Fruit fly (Drosophila melanogaster) Kc167 (cell line): Measurements from ENCODE around the gene Srx.

Experiments used
- Myc ChIP-seq: fragments of >200 bp; optimal IDR thresholded peaks from 2 replicates; lab custom pipeline; 2017; ENCODE audit warnings: missing external identifiers
- Sin3A ChIP-seq: fragments of >200 bp; optimal IDR thresholded peaks from 2 replicates; lab custom pipeline; 2018; ENCODE audit warnings: missing external identifiers
- h ChIP-seq: fragments of >200 bp; optimal IDR thresholded peaks from 3 replicates; lab custom pipeline; 2018; ENCODE audit warnings: missing external identifiers
- insv ChIP-seq: fragments of >200 bp; optimal IDR thresholded peaks from 3 replicates; lab custom pipeline; 2018; ENCODE audit warnings: missing external identifiers
- psq ChIP-seq: fragments of >200 bp; optimal IDR thresholded peaks from 2 replicates; lab custom pipeline; 2017; ENCODE audit warnings: missing external identifiers
- ttk ChIP-seq: sonication (Bioruptor generic); optimal IDR thresholded peaks from 2 replicates; lab custom pipeline; 2017; ENCODE audit warnings: missing external identifiers

The Srx gene

DNA sequence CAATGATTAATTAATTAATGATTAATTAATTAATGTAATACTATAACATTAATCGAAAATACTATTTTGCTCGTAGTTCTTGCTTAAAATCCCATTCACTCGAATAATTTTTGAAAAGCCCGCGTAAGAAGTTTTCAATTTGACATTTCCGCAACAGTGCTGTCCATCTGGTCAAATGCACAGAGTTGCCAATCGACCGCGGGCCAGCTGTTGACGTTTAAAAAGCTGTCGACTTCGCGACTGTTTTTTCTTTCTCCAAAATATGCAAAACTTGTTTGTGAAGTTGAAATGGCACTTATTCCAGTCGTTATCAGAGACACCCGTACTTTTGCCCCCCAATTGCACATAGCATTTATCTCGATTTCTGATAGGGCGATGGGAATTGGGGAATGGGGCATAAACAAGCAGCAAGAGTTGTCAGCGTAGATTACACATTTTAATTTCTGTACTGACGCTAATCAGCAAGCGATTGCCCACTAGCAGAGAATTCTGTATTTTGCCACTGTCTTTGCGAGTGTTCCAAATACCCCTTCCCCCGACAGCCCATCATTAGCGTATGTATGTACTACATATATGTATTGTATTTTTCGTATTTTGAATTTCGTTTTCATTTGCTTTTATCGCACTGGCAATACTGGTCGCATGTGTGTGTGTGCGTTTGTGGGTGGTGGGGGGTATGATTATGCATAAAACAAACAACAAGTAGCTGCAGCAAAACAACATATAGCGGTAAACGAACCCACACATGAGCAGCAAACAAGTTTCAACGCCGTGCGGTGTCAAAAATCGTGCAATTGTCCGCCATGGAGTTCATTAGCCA lies at the start of gene Srx:
Gene Srx, plus strand, starts transcription at position 517 of the 820 bp plus-strand sequence.
- TF ChIP-seq psq (lab: Kevin White, UChicago) (no peak), ttk (lab: Kevin White, UChicago) (no peak), insv (lab: Kevin White, UChicago) (no peak), Myc (lab: Kevin White, UChicago) (no peak), Sin3A (lab: Kevin White, UChicago) (no peak), h (no peak)

DNA sequence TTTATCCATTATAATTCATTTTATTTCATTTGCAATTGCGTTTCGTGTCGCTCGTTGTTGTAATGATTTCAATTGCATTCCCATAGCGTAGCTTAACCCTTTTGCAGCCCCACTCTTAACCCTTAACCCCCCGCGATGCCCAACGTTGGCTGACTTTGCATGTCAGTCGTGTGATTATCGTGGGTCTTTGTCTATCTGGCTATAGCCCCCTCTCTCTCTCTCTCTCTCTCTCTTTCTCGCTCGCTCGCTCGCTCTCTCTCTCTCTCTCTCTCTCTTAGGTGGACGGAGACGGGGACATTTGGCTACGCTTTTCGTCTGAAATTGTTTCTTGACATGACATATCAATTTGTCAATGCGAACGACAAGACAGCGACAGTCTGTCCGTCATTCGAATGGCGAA lies 44.6 kb upstream of the Srx start:
- TF ChIP-seq psq (lab: Kevin White, UChicago) (no peak), Sin3A (lab: Kevin White, UChicago) (no peak), Myc (lab: Kevin White, UChicago) (no peak), insv (lab: Kevin White, UChicago) (no peak), ttk (lab: Kevin White, UChicago) (no peak), h (no peak)

DNA sequence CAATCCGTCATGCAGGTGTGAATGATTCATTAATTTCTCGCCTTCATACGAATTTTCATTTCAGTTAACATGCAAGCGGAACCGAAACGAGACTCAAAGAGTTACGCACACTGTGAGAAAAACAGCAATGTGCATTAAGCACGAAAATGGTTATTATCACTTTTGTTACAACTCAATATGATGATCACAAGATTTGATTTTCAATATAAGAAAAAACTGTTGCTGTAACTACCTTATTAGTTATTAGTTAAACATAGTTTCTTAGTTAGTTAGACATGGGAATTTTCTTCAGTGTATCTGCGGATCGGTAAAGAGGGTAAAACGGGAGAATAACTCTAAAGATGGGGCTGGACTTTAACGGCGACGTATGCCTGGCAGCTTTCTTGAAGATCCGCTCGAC lies 42.0 kb upstream of the Srx start:
- TF ChIP-seq Myc (lab: Kevin White, UChicago) = no peak
- TF ChIP-seq Sin3A (lab: Kevin White, UChicago) = no peak
- TF ChIP-seq psq (lab: Kevin White, UChicago) = no peak
- TF ChIP-seq h = no peak
- no peak for TF ChIP-seq ttk (lab: Kevin White, UChicago)
- TF ChIP-seq insv (lab: Kevin White, UChicago) = no peak

DNA sequence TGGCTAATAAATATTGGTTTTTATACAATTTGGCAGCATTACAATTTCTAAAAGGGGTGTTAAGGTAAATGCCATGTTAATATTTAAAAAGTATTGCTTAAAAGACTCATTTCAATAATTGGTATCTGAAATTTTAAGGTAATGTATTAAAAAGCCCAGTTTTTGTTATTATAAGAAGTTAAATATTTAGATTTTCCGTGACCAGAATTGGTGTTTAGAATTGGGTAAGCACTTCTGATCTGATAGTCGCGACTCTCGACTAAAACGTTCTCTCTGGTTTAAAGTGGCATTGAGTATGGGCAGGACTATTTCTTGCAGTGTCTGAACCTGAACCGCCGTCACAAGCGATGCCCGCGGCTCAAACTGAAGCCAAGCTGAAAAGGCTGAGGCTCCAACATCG lies 40.3 kb upstream of the Srx start:
- TF ChIP-seq psq (lab: Kevin White, UChicago) = no peak
- no peak for TF ChIP-seq h
- no peak for TF ChIP-seq Myc (lab: Kevin White, UChicago)
- TF ChIP-seq Sin3A (lab: Kevin White, UChicago) = no peak
- no peak for TF ChIP-seq ttk (lab: Kevin White, UChicago)
- TF ChIP-seq insv (lab: Kevin White, UChicago) = no peak

DNA sequence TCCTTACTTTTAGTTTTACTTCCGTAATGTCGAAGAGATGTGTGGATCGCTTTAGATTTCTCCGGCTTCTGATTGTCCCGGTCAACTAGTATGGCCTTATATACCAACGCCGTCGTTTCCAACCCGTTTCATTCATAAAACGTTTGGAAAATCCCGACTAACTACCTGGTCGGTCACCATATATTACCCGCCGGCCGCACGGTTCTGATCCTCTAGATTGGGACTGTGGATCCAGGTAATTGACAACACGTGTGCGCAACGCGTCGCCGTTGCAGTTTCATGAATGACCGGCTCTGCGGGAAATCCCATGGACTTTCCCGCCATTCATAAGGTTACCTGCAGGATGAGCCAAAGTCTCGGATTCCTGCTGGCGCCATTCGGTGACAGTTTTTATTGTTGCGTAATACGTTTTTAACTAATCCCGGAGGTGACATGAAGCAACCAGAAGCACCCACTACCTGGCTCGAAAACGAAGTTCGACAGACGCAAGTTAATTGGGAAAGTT lies 37.1 kb upstream of the Srx start, which contains the start of gene CG12986:
Gene CG12986, minus strand, starts transcription at position 51 of the 505 bp plus-strand sequence.
- TF ChIP-seq Sin3A (lab: Kevin White, UChicago) (no peak), Myc (lab: Kevin White, UChicago) (no peak), insv (lab: Kevin White, UChicago) (no peak), ttk (lab: Kevin White, UChicago) (no peak), h (no peak), psq (lab: Kevin White, UChicago) (no peak)

DNA sequence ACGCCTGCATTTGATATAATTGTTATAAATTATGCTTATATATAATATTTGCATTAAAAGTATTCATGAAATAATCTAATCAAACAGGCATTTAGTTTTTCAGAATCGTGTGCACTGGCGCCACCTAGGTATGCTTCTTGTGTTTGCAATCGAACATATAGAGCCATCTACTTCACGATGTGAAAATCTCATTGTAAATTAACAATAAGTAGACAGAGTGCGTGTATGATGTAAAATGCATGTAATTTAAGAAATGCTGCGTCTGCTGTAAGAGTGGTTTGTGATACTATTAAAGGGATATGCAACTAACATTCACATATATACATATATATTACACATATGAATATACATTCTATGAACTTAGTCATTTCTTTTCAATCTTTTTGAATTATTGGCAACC lies 36.5 kb upstream of the Srx start:
- no peak for TF ChIP-seq h
- TF ChIP-seq insv (lab: Kevin White, UChicago) = no peak
- TF ChIP-seq ttk (lab: Kevin White, UChicago) = no peak
- TF ChIP-seq Sin3A (lab: Kevin White, UChicago) = no peak
- no peak for TF ChIP-seq Myc (lab: Kevin White, UChicago)
- no peak for TF ChIP-seq psq (lab: Kevin White, UChicago)

DNA sequence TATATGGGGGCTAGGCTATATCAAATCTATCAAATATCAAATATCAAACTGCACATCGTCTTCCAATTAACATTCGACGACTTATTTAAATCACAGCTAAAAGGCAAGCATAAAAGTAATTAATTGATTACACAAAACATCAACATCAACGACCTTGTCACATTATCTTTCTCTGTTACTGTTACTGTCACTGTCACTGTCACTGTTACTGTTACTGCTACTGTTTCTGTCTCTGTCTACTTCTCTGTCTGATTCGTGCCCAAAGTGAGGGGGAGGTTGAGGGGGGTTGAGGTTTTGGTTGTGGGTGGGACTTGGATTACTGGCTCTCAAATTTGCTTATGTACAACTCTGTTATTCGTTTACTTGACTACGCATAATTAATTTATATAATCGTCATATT lies 35.3 kb upstream of the Srx start:
- TF ChIP-seq psq (lab: Kevin White, UChicago) = no peak
- no peak for TF ChIP-seq ttk (lab: Kevin White, UChicago)
- no peak for TF ChIP-seq insv (lab: Kevin White, UChicago)
- no peak for TF ChIP-seq Sin3A (lab: Kevin White, UChicago)
- no peak for TF ChIP-seq h
- no peak for TF ChIP-seq Myc (lab: Kevin White, UChicago)

DNA sequence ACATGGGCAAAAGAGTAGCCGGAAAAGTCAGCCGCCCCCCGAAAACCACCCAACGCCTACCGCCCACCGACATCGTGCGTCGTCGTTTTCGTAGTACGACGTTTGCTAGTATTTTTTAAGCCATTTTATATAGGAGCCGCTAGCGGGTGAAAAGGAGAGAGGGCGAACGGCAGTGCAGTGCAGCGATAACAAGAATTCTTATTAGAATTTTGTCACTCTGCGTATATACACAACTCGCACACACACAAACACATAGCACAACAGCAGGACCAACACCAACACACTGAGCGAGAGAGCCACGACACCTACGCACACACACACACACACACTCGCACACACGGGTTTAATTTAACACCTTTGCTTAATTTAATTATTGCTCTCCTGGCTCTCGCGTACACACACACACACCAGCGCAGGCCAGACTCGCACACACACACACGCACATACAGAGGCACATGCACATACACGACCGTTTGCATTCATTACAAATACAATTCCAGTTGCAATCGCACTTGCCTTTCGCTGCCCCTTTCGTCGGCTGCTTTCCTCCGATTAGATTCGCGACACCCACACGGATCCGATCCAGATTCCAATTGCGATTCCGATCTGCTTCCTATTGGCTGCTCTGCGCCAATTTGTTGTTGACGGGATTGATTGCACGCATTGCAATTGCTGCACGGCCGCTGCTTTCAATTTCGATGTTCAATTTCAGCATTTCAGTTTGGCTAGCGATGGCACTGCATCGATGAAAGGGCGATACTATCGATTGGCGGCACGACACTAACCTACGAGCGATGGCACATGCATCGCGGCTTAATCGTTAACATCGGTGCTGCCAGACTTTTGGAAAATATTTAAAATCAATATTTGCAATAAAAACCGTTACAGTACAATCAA lies 29.7 kb upstream of the Srx start, which contains the start of gene Socs16D:
Gene Socs16D, minus strand, starts transcription at position 758 of the 897 bp plus-strand sequence.
- TF ChIP-seq insv (lab: Kevin White, UChicago) = peak; percentile 100
- no peak for TF ChIP-seq ttk (lab: Kevin White, UChicago)

DNA sequence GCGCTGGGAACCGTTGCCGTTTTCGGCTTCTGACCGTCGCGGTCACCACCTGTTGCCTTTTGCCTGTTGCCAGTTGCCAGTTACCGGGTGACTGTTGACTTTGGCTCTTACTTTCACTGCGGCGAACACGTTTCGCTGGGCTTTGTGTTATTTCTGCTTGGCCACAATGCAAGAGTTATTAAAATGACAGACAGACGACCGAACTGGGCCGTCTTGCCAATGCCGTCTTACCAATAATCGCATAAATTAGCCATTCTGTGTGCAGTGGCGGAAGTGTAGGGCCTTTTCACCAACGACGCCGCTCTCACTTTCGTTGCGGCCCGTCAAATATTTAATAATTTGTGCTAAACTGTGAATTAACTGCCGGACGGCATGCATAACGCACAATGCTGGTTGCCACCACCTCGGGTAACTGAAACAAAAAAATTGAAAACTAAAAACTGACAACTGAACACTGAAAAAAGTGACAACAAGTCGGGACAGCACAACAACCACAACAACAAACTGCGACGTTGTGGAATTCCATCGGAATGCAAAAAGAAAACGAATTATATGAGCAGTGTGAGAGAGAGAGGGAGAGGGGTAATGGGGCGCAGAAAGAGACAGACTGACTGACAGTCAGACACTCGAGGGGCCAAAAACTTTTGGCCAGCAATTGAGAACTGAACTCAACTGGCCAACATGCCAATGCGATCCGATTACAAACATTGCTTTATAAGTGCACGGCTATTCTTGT lies 28.3 kb upstream of the Srx start:
- TF ChIP-seq Myc (lab: Kevin White, UChicago) = no peak
- no peak for TF ChIP-seq ttk (lab: Kevin White, UChicago)
- TF ChIP-seq Sin3A (lab: Kevin White, UChicago) = no peak
- TF ChIP-seq insv (lab: Kevin White, UChicago) = no peak
- no peak for TF ChIP-seq h
- TF ChIP-seq psq (lab: Kevin White, UChicago) = no peak

DNA sequence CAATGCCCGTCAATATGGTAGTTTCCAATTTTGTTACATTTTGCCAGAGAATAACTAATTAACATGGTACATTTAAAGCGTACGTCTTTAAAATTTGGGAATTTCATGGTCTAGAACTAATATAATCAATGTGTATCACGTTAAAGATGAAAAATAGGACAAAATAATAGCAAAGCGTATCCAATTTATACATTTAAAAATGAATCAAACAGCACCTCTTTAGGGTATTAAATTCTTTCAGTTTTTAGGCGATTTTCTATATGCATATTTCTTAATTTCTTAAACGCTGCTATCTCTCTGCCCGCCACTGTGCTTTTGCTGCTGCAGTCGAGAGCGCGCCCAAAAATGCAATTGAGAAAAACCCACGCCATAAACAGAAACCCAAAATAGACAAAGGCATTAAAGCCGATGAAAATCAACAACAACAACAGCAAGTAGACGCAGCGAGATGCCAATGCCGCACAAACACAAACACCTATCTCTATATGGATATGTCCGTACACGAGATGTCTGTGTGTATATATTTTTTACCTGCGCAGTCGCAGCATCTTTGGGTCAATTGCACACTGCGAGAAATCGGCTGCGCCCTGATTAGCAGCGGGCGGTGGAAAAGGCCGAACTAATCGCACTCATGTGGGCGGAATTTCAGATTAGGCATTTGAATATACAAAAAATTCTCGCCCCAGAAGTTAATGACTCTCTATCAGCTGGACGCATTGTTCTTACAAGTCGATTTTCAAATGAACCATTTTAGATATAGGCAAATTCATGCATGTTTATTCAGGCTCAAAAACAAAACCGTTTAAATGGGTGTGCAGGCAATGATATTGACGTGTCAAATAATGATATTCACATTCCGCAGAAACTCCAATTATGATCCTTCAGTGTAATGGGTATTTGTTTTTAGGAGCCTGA lies 27.4 kb upstream of the Srx start:
- no peak for TF ChIP-seq h
- TF ChIP-seq Myc (lab: Kevin White, UChicago) = no peak
- TF ChIP-seq Sin3A (lab: Kevin White, UChicago) = no peak
- TF ChIP-seq ttk (lab: Kevin White, UChicago) = no peak
- no peak for TF ChIP-seq psq (lab: Kevin White, UChicago)
- no peak for TF ChIP-seq insv (lab: Kevin White, UChicago)
